Fruit fly (Drosophila melanogaster) whole organism, embryonic: ENCODE data around the gene e.

Source experiments
- Antp ChIP-seq: fragments of 200-800 bp; sonication (Bioruptor generic); optimal IDR thresholded peaks from 3 replicates; lab custom pipeline; 2016; ENCODE audit warnings: missing biosample characterization, missing genetic modification characterization
- BtbVII ChIP-seq: fragments of 200-800 bp; sonication (Bioruptor generic); optimal IDR thresholded peaks from 3 replicates; lab custom pipeline; 2017; ENCODE audit warnings: missing biosample characterization, mild to moderate bottlenecking, missing genetic modification characterization
- Bteb2 ChIP-seq: fragments of 200-800 bp; sonication (Bioruptor generic); optimal IDR thresholded peaks from 2 replicates; lab custom pipeline; 2016; ENCODE audit warnings: missing biosample characterization, missing genetic modification characterization
- CG10321 ChIP-seq: fragments of 200-800 bp; sonication (Bioruptor generic); IDR thresholded peaks from 2 replicates; pipeline ENCODE4 v1.3.6; 2022; ENCODE audit warnings: missing biosample characterization, missing genetic modification characterization
- CG10366 ChIP-seq: fragments of 200-800 bp; sonication (Bioruptor generic); IDR thresholded peaks from 2 replicates; pipeline ENCODE4 v1.3.6; 2022; ENCODE audit warnings: missing biosample characterization, missing genetic modification characterization
- CG11093 ChIP-seq: fragments of 200-800 bp; sonication (Bioruptor generic); IDR thresholded peaks from 3 replicates; pipeline ENCODE4 v1.3.6; 2022; ENCODE audit warnings: missing biosample characterization, missing genetic modification characterization
- CG11723 ChIP-seq: fragments of 200-800 bp; sonication (Bioruptor generic); optimal IDR thresholded peaks from 2 replicates; lab custom pipeline; 2017; ENCODE audit warnings: missing biosample characterization, mild to moderate bottlenecking, missing genetic modification characterization
- CG12299 ChIP-seq: fragments of 200-800 bp; sonication (Bioruptor generic); optimal IDR thresholded peaks from 2 replicates; lab custom pipeline; 2018; ENCODE audit warnings: missing biosample characterization, mild to moderate bottlenecking, missing genetic modification characterization
- CG13123 ChIP-seq: fragments of 200-800 bp; sonication (Bioruptor generic); optimal IDR thresholded peaks from 2 replicates; lab custom pipeline; 2016; ENCODE audit warnings: missing biosample characterization, missing genetic modification characterization
- CG13287 ChIP-seq: fragments of 200-800 bp; sonication (Bioruptor generic); IDR thresholded peaks from 2 replicates; pipeline ENCODE4 v1.3.6; 2022; ENCODE audit warnings: missing biosample characterization, missing genetic modification characterization; ENCODE audit not compliant: partially characterized antibody
- CG13424 ChIP-seq: fragments of 200-800 bp; sonication (Bioruptor generic); optimal IDR thresholded peaks from 2 replicates; lab custom pipeline; 2019; ENCODE audit warnings: missing biosample characterization, mild to moderate bottlenecking, missing genetic modification characterization, moderate library complexity
- CG14710 ChIP-seq: fragments of 200-800 bp; sonication (Bioruptor generic); optimal IDR thresholded peaks from 3 replicates; lab custom pipeline; 2019; ENCODE audit warnings: missing biosample characterization, mild to moderate bottlenecking, missing genetic modification characterization, moderate library complexity
- CG15269 ChIP-seq: fragments of 200-800 bp; sonication (Bioruptor generic); optimal IDR thresholded peaks from 2 replicates; lab custom pipeline; 2018; ENCODE audit warnings: missing biosample characterization, mild to moderate bottlenecking, missing genetic modification characterization, moderate library complexity
- CG15479 ChIP-seq: fragments of 200-800 bp; sonication (Bioruptor generic); optimal IDR thresholded peaks from 3 replicates; lab custom pipeline; 2019; ENCODE audit warnings: missing biosample characterization, mild to moderate bottlenecking, missing genetic modification characterization, moderate library complexity
- CG15696 ChIP-seq: fragments of 200-800 bp; sonication (Bioruptor generic); optimal IDR thresholded peaks from 2 replicates; lab custom pipeline; 2019; ENCODE audit warnings: missing biosample characterization, mild to moderate bottlenecking, missing genetic modification characterization, moderate library complexity
- CG1602 ChIP-seq: fragments of 200-800 bp; sonication (Bioruptor generic); optimal IDR thresholded peaks from 3 replicates; lab custom pipeline; 2016; ENCODE audit warnings: missing biosample characterization, missing genetic modification characterization
- CG17385 ChIP-seq: fragments of 200-800 bp; sonication (Bioruptor generic); optimal IDR thresholded peaks from 3 replicates; lab custom pipeline; 2018; ENCODE audit warnings: missing biosample characterization, mild to moderate bottlenecking, missing genetic modification characterization
- CG30431 ChIP-seq: fragments of 200-800 bp; sonication (Bioruptor generic); optimal IDR thresholded peaks from 2 replicates; lab custom pipeline; 2017; ENCODE audit warnings: missing biosample characterization, missing genetic modification characterization
- CG31441 ChIP-seq: fragments of 200-800 bp; sonication (Bioruptor generic); IDR thresholded peaks from 2 replicates; pipeline ENCODE4 v1.3.6; 2022; ENCODE audit warnings: missing biosample characterization, missing genetic modification characterization
- CG3726 ChIP-seq: fragments of 200-800 bp; sonication (Bioruptor generic); IDR thresholded peaks from 3 replicates; pipeline ENCODE4, ENCODE4 v1.3.6; 2022; ENCODE audit warnings: missing biosample characterization, missing genetic modification characterization
- CG5953 ChIP-seq: fragments of 200-800 bp; sonication (Bioruptor generic); IDR thresholded peaks from 2 replicates; pipeline ENCODE4 v1.3.6; 2022; ENCODE audit warnings: missing biosample characterization, missing genetic modification characterization
- CG8944 ChIP-seq: fragments of 200-800 bp; sonication (Bioruptor generic); optimal IDR thresholded peaks from 3 replicates; lab custom pipeline; 2016; ENCODE audit warnings: missing biosample characterization, missing genetic modification characterization
- Dip3 ChIP-seq: fragments of 200-800 bp; sonication (Bioruptor generic); optimal IDR thresholded peaks from 3 replicates; lab custom pipeline; 2016; ENCODE audit warnings: missing biosample characterization, missing genetic modification characterization
- Dref ChIP-seq: fragments of 200-800 bp; sonication (Bioruptor generic); IDR thresholded peaks from 2 replicates; pipeline ENCODE4 v1.3.6; 2022; ENCODE audit warnings: missing biosample characterization, missing genetic modification characterization
- Elba2 ChIP-seq: fragments of 200-800 bp; sonication (Bioruptor generic); optimal IDR thresholded peaks from 3 replicates; lab custom pipeline; 2016; ENCODE audit warnings: missing biosample characterization, missing genetic modification characterization
- Ets65A ChIP-seq: fragments of 200-800 bp; sonication (Bioruptor generic); peaks from one replicate; lab custom pipeline; 2016; ENCODE audit warnings: missing biosample characterization, missing genetic modification characterization
- HmgD ChIP-seq: fragments of 200-800 bp; sonication (Bioruptor generic); optimal IDR thresholded peaks from 3 replicates; lab custom pipeline; 2016; ENCODE audit warnings: missing biosample characterization, missing genetic modification characterization
- Lhr ChIP-seq: fragments of 200-800 bp; sonication (Bioruptor generic); optimal IDR thresholded peaks from 3 replicates; lab custom pipeline; 2017; ENCODE audit warnings: mild to moderate bottlenecking, missing biosample characterization, missing genetic modification reagents, missing genetic modification characterization
- MBD-R2 ChIP-seq: fragments of 200-800 bp; sonication (Bioruptor generic); IDR thresholded peaks from 2 replicates; pipeline ENCODE4 v1.3.6; 2022; ENCODE audit warnings: missing biosample characterization, missing genetic modification characterization
- Meics ChIP-seq: fragments of 200-800 bp; sonication (Bioruptor generic); optimal IDR thresholded peaks from 2 replicates; lab custom pipeline; 2017; ENCODE audit warnings: missing biosample characterization, mild to moderate bottlenecking, missing genetic modification characterization
- NK7.1 ChIP-seq: fragments of 200-800 bp; sonication (Bioruptor generic); optimal IDR thresholded peaks from 3 replicates; lab custom pipeline; 2016; ENCODE audit warnings: missing biosample characterization, missing genetic modification characterization
- Spps ChIP-seq: fragments of 200-800 bp; sonication (Bioruptor generic); optimal IDR thresholded peaks from 2 replicates; lab custom pipeline; 2018; ENCODE audit warnings: missing biosample characterization, mild to moderate bottlenecking, missing genetic modification characterization
- Vsx1 ChIP-seq: fragments of 200-800 bp; sonication (Bioruptor generic); optimal IDR thresholded peaks from 2 replicates; lab custom pipeline; 2017; ENCODE audit warnings: missing biosample characterization, mild to moderate bottlenecking, missing genetic modification characterization, missing genetic modification reagents
- aop ChIP-seq: fragments of 200-800 bp; sonication (Bioruptor generic); IDR thresholded peaks from 2 replicates; pipeline ENCODE4 v1.3.6; 2022; ENCODE audit warnings: missing biosample characterization, missing genetic modification characterization
- bowl ChIP-seq: fragments of 200-800 bp; sonication (Bioruptor generic); IDR thresholded peaks from 2 replicates; pipeline ENCODE4 v1.3.6; 2022; ENCODE audit warnings: missing biosample characterization, missing genetic modification characterization
- chn ChIP-seq: fragments of 200-800 bp; sonication (Bioruptor generic); optimal IDR thresholded peaks from 2 replicates; lab custom pipeline; 2016; ENCODE audit warnings: missing biosample characterization, missing genetic modification characterization
- crol ChIP-seq: fragments of 200-800 bp; sonication (Bioruptor generic); IDR thresholded peaks from 2 replicates; pipeline ENCODE4 v1.3.6; 2022; ENCODE audit warnings: missing biosample characterization, missing genetic modification characterization
- dm ChIP-seq: fragments of 200-800 bp; sonication (Bioruptor generic); optimal IDR thresholded peaks from 3 replicates; lab custom pipeline; 2016; ENCODE audit warnings: missing biosample characterization, missing genetic modification characterization
- ems ChIP-seq: fragments of 200-800 bp; sonication (Bioruptor generic); optimal IDR thresholded peaks from 3 replicates; lab custom pipeline; 2016; ENCODE audit warnings: missing biosample characterization, missing genetic modification characterization
- exex ChIP-seq: fragments of 200-800 bp; sonication (Bioruptor generic); optimal IDR thresholded peaks from 4 replicates; lab custom pipeline; 2018; ENCODE audit warnings: missing biosample characterization, mild to moderate bottlenecking, missing genetic modification characterization, moderate library complexity
- eyg ChIP-seq: fragments of 200-800 bp; sonication (Bioruptor generic); optimal IDR thresholded peaks from 3 replicates; lab custom pipeline; 2016; ENCODE audit warnings: missing biosample characterization, missing genetic modification characterization
- fu2 ChIP-seq: fragments of 200-800 bp; sonication (Bioruptor generic); optimal IDR thresholded peaks from 2 replicates; lab custom pipeline; 2016; ENCODE audit warnings: missing biosample characterization, missing genetic modification characterization
- ham ChIP-seq: fragments of 200-800 bp; sonication (Bioruptor generic); IDR thresholded peaks from 2 replicates; pipeline ENCODE4 v1.3.6; 2022; ENCODE audit warnings: missing biosample characterization, missing genetic modification characterization
- jumu ChIP-seq: fragments of 200-800 bp; sonication (Bioruptor generic); optimal IDR thresholded peaks from 3 replicates; lab custom pipeline; 2016; ENCODE audit warnings: missing biosample characterization, missing genetic modification characterization
- kni ChIP-seq: fragments of 200-800 bp; sonication (Bioruptor generic); optimal IDR thresholded peaks from 3 replicates; lab custom pipeline; 2017; ENCODE audit warnings: mild to moderate bottlenecking, missing biosample characterization, missing genetic modification reagents, missing genetic modification characterization
- luna ChIP-seq: fragments of 200-800 bp; sonication (Bioruptor generic); optimal IDR thresholded peaks from 2 replicates; lab custom pipeline; 2016; ENCODE audit warnings: missing biosample characterization, missing genetic modification characterization
- peb ChIP-seq: fragments of 200-800 bp; sonication (Bioruptor generic); IDR thresholded peaks from 2 replicates; pipeline ENCODE4 v1.3.6; 2022; ENCODE audit warnings: missing biosample characterization, missing genetic modification characterization
- pum ChIP-seq: fragments of 200-800 bp; sonication (Bioruptor generic); optimal IDR thresholded peaks from 2 replicates; lab custom pipeline; 2016; ENCODE audit warnings: missing biosample characterization, missing genetic modification characterization
- ranshi ChIP-seq: fragments of 200-800 bp; sonication (Bioruptor generic); IDR thresholded peaks from 2 replicates; pipeline ENCODE4 v1.3.6; 2022; ENCODE audit warnings: missing biosample characterization, missing genetic modification characterization
- sens-2 ChIP-seq: fragments of 200-800 bp; sonication (Bioruptor generic); IDR thresholded peaks from 2 replicates; pipeline ENCODE4 v1.3.6; 2022; ENCODE audit warnings: missing biosample characterization, missing genetic modification characterization
- sr ChIP-seq: fragments of 200-800 bp; sonication (Bioruptor generic); IDR thresholded peaks from 3 replicates; pipeline ENCODE4 v1.3.6; 2022; ENCODE audit warnings: missing biosample characterization, missing genetic modification characterization
- stc ChIP-seq: fragments of 200-800 bp; sonication (Bioruptor generic); IDR thresholded peaks from 2 replicates; pipeline ENCODE4 v1.3.6; 2022; ENCODE audit warnings: missing biosample characterization, missing genetic modification characterization

e gene

dm6 chr3R:21223453-21224057 lies 13.4 kb downstream of the e start, which contains the start of the genes CG3337 and Nelf-A (continued):
- TF ChIP-seq MBD-R2 (peak; percentile 98), bowl (GFP tag; lab: Robert Waterston, UW) (no peak), ham (GFP tag; lab: Robert Waterston, UW) (no peak), HmgD (peak; percentile 85), Ets65A (peak; percentile 98), chn (GFP tag; lab: Kevin White, UChicago) (peak; percentile 75), luna (GFP tag; lab: Kevin White, UChicago) (peak; percentile 63), ranshi (GFP tag; lab: Robert Waterston, UW) (peak; percentile 63), stc (GFP tag; lab: Robert Waterston, UW) (peak; percentile 23; the same call in 1 of the 2 replicates), ems (GFP tag; lab: Kevin White, UChicago) (peak; percentile 64), CG8944 (peak; percentile 80), Dref (GFP tag; lab: Robert Waterston, UW) (peak; percentile 98), CG13123 (GFP tag; lab: Kevin White, UChicago) (peak; percentile 43), Vsx1 (GFP tag; lab: Kevin White, UChicago) (no peak), CG13424 (tag; lab: Kevin White, UChicago) (peak; percentile 48), CG10321 (GFP tag; lab: Robert Waterston, UW) (peak; percentile 41; the same call in 1 of the 2 replicates), NK7.1 (GFP tag; lab: Kevin White, UChicago) (peak; percentile 51), pum (GFP tag; lab: Kevin White, UChicago) (peak; percentile 69), CG10366 (peak; percentile 55), Lhr (GFP tag; lab: Kevin White, UChicago) (peak; percentile 73), Antp (GFP tag; lab: Kevin White, UChicago) (peak; percentile 84), eyg (GFP tag; lab: Kevin White, UChicago) (peak; percentile 63), fu2 (peak; percentile 73), CG30431 (GFP tag; lab: Kevin White, UChicago) (peak; percentile 33), dm (GFP tag; lab: Kevin White, UChicago) (peak; percentile 90), CG12299 (tag; lab: Kevin White, UChicago) (no peak), BtbVII (GFP tag; lab: Kevin White, UChicago) (peak; percentile 47), exex (tag; lab: Kevin White, UChicago) (no peak), Dip3 (peak; percentile 79), Spps (no peak), CG13287 (GFP tag; lab: Robert Waterston, UW) (peak; percentile 86), CG1602 (GFP tag; lab: Kevin White, UChicago) (peak; percentile 51), CG3726 (no peak), Elba2 (GFP tag; lab: Kevin White, UChicago) (peak; percentile 78), sens-2 (GFP tag; lab: Robert Waterston, UW) (no peak), Bteb2 (GFP tag; lab: Kevin White, UChicago) (peak; percentile 32), CG11723 (GFP tag; lab: Kevin White, UChicago) (no peak), jumu (GFP tag; lab: Kevin White, UChicago) (peak; percentile 85), CG5953 (GFP tag; lab: Robert Waterston, UW) (0 out of 2 replicates have a peak, but pooled peaks have one; percentile 33), sr (GFP tag; lab: Robert Waterston, UW) (no peak), CG14710 (tag; lab: Kevin White, UChicago) (peak; percentile 100), CG11093 (GFP tag; lab: Robert Waterston, UW) (no peak), kni (GFP tag; lab: Kevin White, UChicago) (no peak), CG15269 (tag; lab: Kevin White, UChicago) (peak; percentile 30), CG31441 (GFP tag; lab: Robert Waterston, UW) (no peak; the same call in 1 of the 2 replicates), crol (no peak), Meics (GFP tag; lab: Kevin White, UChicago) (peak; percentile 61), CG15696 (peak; percentile 14), CG17385 (GFP tag; lab: Kevin White, UChicago) (peak; percentile 2), peb (no peak), aop (GFP tag; lab: Robert Waterston, UW) (no peak), CG15479 (GFP tag; lab: Kevin White, UChicago) (no peak)
